Worm (Caenorhabditis elegans) whole organism, L2 larva: ENCODE measurements around the gene cyn-9.

ENCODE experiments used
- C34F6.9 ChIP-seq: fragments of 150-350 bp; optimal IDR thresholded peaks from 2 replicates; lab custom pipeline; 2014; ENCODE audit warnings: missing biosample characterization, missing genetic modification characterization
- F13H6.1 ChIP-seq: sonication (generic microtip); optimal IDR thresholded peaks from 2 replicates; lab custom pipeline; 2016; ENCODE audit warnings: missing genetic modification characterization, missing compliant biosample characterization
- R02D3.7 ChIP-seq: fragments of 150-350 bp; optimal IDR thresholded peaks from 2 replicates; lab custom pipeline; 2014; ENCODE audit warnings: missing biosample characterization, missing genetic modification characterization
- Y55F3AM.14 ChIP-seq: fragments of 200-800 bp; sonication (Bioruptor generic); optimal IDR thresholded peaks from 2 replicates; lab custom pipeline; 2018; ENCODE audit warnings: mild to moderate bottlenecking, missing genetic modification characterization, missing compliant biosample characterization
- ZK546.5 ChIP-seq: sonication (generic microtip); optimal IDR thresholded peaks from 2 replicates; lab custom pipeline; 2017; ENCODE audit warnings: missing biosample characterization, missing genetic modification characterization
- ama-1 ChIP-seq: fragments of 150-350 bp; optimal IDR thresholded peaks from 2 replicates; lab custom pipeline; 2018; ENCODE audit warnings: inconsistent platforms
- ceh-16 ChIP-seq: fragments of 150-350 bp; optimal IDR thresholded peaks from 2 replicates; lab custom pipeline; 2014; ENCODE audit warnings: missing biosample characterization, missing genetic modification characterization
- crh-2 ChIP-seq: sonication (generic microtip); optimal IDR thresholded peaks from 2 replicates; lab custom pipeline; 2017; ENCODE audit warnings: missing biosample characterization, missing genetic modification characterization
- dmd-4 ChIP-seq: sonication (generic microtip); optimal IDR thresholded peaks from 2 replicates; lab custom pipeline; 2017; ENCODE audit warnings: missing biosample characterization, missing genetic modification characterization
- elt-1 ChIP-seq: fragments of 150-350 bp; optimal IDR thresholded peaks from 2 replicates; lab custom pipeline; 2014; ENCODE audit warnings: missing biosample characterization, missing genetic modification characterization
- elt-3 ChIP-seq: sonication (generic microtip); optimal IDR thresholded peaks from 2 replicates; lab custom pipeline; 2017; ENCODE audit warnings: missing biosample characterization, missing genetic modification characterization
- fos-1 ChIP-seq: fragments of 150-350 bp; optimal IDR thresholded peaks from 2 replicates; lab custom pipeline; 2014; ENCODE audit warnings: missing biosample characterization, missing genetic modification characterization
- lin-13 ChIP-seq: fragments of 150-350 bp; optimal IDR thresholded peaks from 2 replicates; lab custom pipeline; 2014; ENCODE audit warnings: missing biosample characterization, missing genetic modification reagents, missing genetic modification characterization
- lin-39 ChIP-seq: fragments of 150-350 bp; optimal IDR thresholded peaks from 2 replicates; lab custom pipeline; 2014; ENCODE audit warnings: missing biosample characterization, missing genetic modification reagents, missing genetic modification characterization
- lsy-2 ChIP-seq, 2 experiments: fragments of 150-350 bp in 1 of 2; sonication (generic microtip) in 1 of 2; optimal IDR thresholded peaks; 2 replicates each; lab custom pipeline; 2014 to 2017; ENCODE audit warnings: missing biosample characterization in 2 of 2, missing genetic modification characterization in 2 of 2
- mab-5 ChIP-seq: fragments of 150-350 bp; optimal IDR thresholded peaks from 2 replicates; lab custom pipeline; 2014; ENCODE audit warnings: missing biosample characterization, missing genetic modification characterization
- mbf-1 ChIP-seq: sonication (generic microtip); optimal IDR thresholded peaks from 2 replicates; lab custom pipeline; 2017; ENCODE audit warnings: missing biosample characterization, missing genetic modification characterization
- mdl-1 ChIP-seq, 2 experiments: fragments of 150-350 bp in 1 of 2; sonication (generic microtip) in 1 of 2; optimal IDR thresholded peaks; 2 replicates each; lab custom pipeline; 2017; ENCODE audit warnings: missing biosample characterization in 2 of 2, missing genetic modification characterization in 2 of 2
- nhr-11 ChIP-seq: fragments of 150-350 bp; optimal IDR thresholded peaks from 2 replicates; lab custom pipeline; 2014; ENCODE audit warnings: missing biosample characterization, missing genetic modification characterization
- nhr-12 ChIP-seq: fragments of 150-350 bp; optimal IDR thresholded peaks from 2 replicates; lab custom pipeline; 2014; ENCODE audit warnings: missing biosample characterization, missing genetic modification characterization
- nhr-129 ChIP-seq: fragments of 150-350 bp; optimal IDR thresholded peaks from 2 replicates; lab custom pipeline; 2014; ENCODE audit warnings: missing biosample characterization, missing genetic modification characterization
- nhr-21 ChIP-seq: fragments of 150-350 bp; optimal IDR thresholded peaks from 2 replicates; lab custom pipeline; 2014; ENCODE audit warnings: missing biosample characterization, missing genetic modification characterization
- nhr-23 ChIP-seq: fragments of 150-350 bp; optimal IDR thresholded peaks from 2 replicates; lab custom pipeline; 2014; ENCODE audit warnings: missing biosample characterization, missing genetic modification reagents, missing genetic modification characterization
- nhr-237 ChIP-seq: fragments of 150-350 bp; optimal IDR thresholded peaks from 2 replicates; lab custom pipeline; 2014; ENCODE audit warnings: missing biosample characterization, missing genetic modification characterization
- nhr-6 ChIP-seq: fragments of 150-350 bp; optimal IDR thresholded peaks from 2 replicates; lab custom pipeline; 2014; ENCODE audit warnings: missing biosample characterization, missing genetic modification characterization
- peb-1 ChIP-seq: fragments of 150-350 bp; optimal IDR thresholded peaks from 2 replicates; lab custom pipeline; 2014; ENCODE audit warnings: missing biosample characterization, missing genetic modification characterization
- sem-4 ChIP-seq: fragments of 150-350 bp; optimal IDR thresholded peaks from 2 replicates; lab custom pipeline; 2014; ENCODE audit warnings: missing biosample characterization, missing genetic modification reagents, missing genetic modification characterization
- skn-1 ChIP-seq: sonication (generic microtip); optimal IDR thresholded peaks from 2 replicates; lab custom pipeline; 2017; ENCODE audit warnings: missing biosample characterization, missing genetic modification characterization
- sma-3 ChIP-seq: sonication (generic microtip); optimal IDR thresholded peaks from 2 replicates; lab custom pipeline; 2016; ENCODE audit warnings: missing genetic modification reagents, missing genetic modification characterization, missing compliant biosample characterization
- sma-9 ChIP-seq, 2 experiments: fragments of 150-350 bp in 1 of 2; sonication (generic microtip) in 1 of 2; optimal IDR thresholded peaks; 2 replicates each; lab custom pipeline; 2014 to 2016; ENCODE audit warnings: missing genetic modification characterization in 2 of 2, mild to moderate bottlenecking in 1 of 2, missing biosample characterization in 1 of 2, missing compliant biosample characterization in 1 of 2, missing genetic modification reagents in 1 of 2, moderate library complexity in 1 of 2
- unc-39 ChIP-seq: fragments of 150-350 bp; optimal IDR thresholded peaks from 2 replicates; lab custom pipeline; 2014; ENCODE audit warnings: missing biosample characterization, missing genetic modification characterization
- unc-55 ChIP-seq: fragments of 150-350 bp; sonication (generic microtip); optimal IDR thresholded peaks from 3 replicates; lab custom pipeline; 2014; ENCODE audit warnings: missing biosample characterization, missing genetic modification reagents, missing genetic modification characterization
- unc-62 ChIP-seq: fragments of 150-350 bp; optimal IDR thresholded peaks from 2 replicates; lab custom pipeline; 2014; ENCODE audit warnings: missing biosample characterization, missing genetic modification reagents, missing genetic modification characterization
- zag-1 ChIP-seq: fragments of 150-350 bp; optimal IDR thresholded peaks from 2 replicates; lab custom pipeline; 2014; ENCODE audit warnings: missing biosample characterization, missing genetic modification characterization
- ztf-11 ChIP-seq: sonication (generic microtip); optimal IDR thresholded peaks from 2 replicates; lab custom pipeline; 2017; ENCODE audit warnings: missing biosample characterization, missing genetic modification characterization
- ztf-4 ChIP-seq: fragments of 150-350 bp; optimal IDR thresholded peaks from 2 replicates; lab custom pipeline; 2014; ENCODE audit warnings: missing biosample characterization, missing genetic modification characterization

Gene cyn-9

DNA sequence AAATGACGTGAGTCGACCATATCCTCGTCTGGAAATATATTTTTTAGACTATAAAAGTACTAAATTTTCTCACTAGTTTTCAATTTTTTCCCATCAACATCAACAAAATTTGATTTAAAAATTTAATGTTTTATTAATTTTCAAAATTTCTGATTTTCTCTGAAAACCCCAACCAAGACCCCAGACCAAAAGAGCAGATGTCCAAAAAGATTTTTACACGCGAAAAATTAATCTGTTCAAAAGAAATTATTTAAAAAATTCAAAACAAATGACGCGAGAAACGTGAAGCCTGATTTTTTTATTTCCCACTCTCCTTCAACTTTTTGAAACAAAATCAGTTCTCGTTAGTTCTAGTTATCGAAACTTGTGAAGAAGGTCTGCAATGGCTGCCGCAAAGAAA is 31.0 kb upstream of the cyn-9 start, which contains the start of gene F34D10.8:
TSS of gene F34D10.8 (plus strand) at position 301 of the 400 bp plus-strand sequence.
- TF ChIP-seq mab-5 (tag; lab: Kevin White, UChicago) (no peak), nhr-12 (no peak), lin-39 (no peak), lsy-2 (tag; optimal IDR thresholded peaks at IDR 0.05; lab: Kevin White, UChicago) (no peak), peb-1 (tag; lab: Kevin White, UChicago) (no peak), unc-39 (tag; lab: Kevin White, UChicago) (no peak), nhr-237 (no peak), unc-55 (GFP tag; lab: Kevin White, UChicago) (no peak)

ce11 chrIII:3729520-3729919 is 30.1 kb upstream of the cyn-9 start, which contains the start of gene F34D10.9:
F34D10.9 (minus strand) TSS chrIII:3729620.
- TF ChIP-seq elt-1 (tag; lab: Kevin White, UChicago), result no peak
- no peak for TF ChIP-seq nhr-129
- TF ChIP-seq nhr-11 (tag; lab: Kevin White, UChicago), result no peak
- no peak for TF ChIP-seq ZK546.5 (tag; lab: Kevin White, UChicago)
- no peak for TF ChIP-seq sem-4

DNA sequence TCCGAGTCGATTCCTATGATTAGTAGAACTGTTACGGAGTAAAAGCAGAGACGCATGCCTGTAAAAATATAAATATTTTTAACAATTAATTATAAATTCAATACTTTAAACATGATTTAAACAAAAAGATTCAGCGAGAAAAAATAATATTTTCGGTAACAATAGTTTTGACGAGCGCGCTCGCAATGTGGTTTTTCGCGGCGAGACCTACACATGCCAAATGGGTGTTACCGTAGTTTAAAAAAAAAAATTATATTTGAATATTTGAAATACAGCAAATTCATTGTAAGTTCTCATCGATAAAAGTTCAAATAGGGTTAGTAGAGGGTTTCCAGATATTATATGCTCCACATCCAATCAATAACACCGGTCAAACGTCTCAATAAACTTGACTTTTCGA is 27.0 kb upstream of the cyn-9 start, which contains the start of gene gldi-5:
TSS of gene gldi-5 (minus strand) at position 58 of the 400 bp plus-strand sequence.
- TF ChIP-seq ZK546.5 (tag; lab: Kevin White, UChicago) (no peak), F13H6.1 (tag; lab: Kevin White, UChicago) (no peak), crh-2 (tag; lab: Kevin White, UChicago) (no peak), fos-1 (tag; lab: Kevin White, UChicago) (no peak), ztf-4 (tag; lab: Kevin White, UChicago) (no peak), R02D3.7 (tag; lab: Kevin White, UChicago) (no peak), skn-1 (no peak), nhr-6 (no peak), Y55F3AM.14 (no peak), ztf-11 (tag; lab: Kevin White, UChicago) (no peak), ama-1 (lab: Kevin White, UChicago) (no peak), lsy-2 (tag; optimal IDR thresholded peaks at IDR 0.05; lab: Kevin White, UChicago) (no peak), C34F6.9 (tag; lab: Kevin White, UChicago) (no peak), ceh-16 (tag; lab: Kevin White, UChicago) (no peak), mbf-1 (no peak), nhr-23 (no peak), dmd-4 (tag; lab: Kevin White, UChicago) (no peak), mab-5 (tag; lab: Kevin White, UChicago) (no peak)

- TF ChIP-seq mbf-1 (no peak), lsy-2 (tag; optimal IDR thresholded peaks at IDR 0.05; lab: Kevin White, UChicago) (no peak), unc-62 (no peak), lin-13 (GFP tag; lab: Kevin White, UChicago) (no peak), nhr-12 (no peak), fos-1 (tag; lab: Kevin White, UChicago) (no peak), zag-1 (no peak), crh-2 (tag; lab: Kevin White, UChicago) (no peak), mdl-1 (tag; optimal IDR thresholded peaks at IDR 0.05; lab: Kevin White, UChicago) (no peak), nhr-21 (tag; lab: Kevin White, UChicago) (no peak), C34F6.9 (tag; lab: Kevin White, UChicago) (no peak), R02D3.7 (tag; lab: Kevin White, UChicago) (no peak), sma-3 (GFP tag; lab: Kevin White, UChicago) (no peak), mab-5 (tag; lab: Kevin White, UChicago) (no peak), sma-9 (GFP tag; optimal IDR thresholded peaks at IDR 0.05; lab: Kevin White, UChicago) (no peak), sma-9 (tag; optimal IDR thresholded peaks at IDR 0.05; lab: Kevin White, UChicago) (no peak), nhr-11 (tag; lab: Kevin White, UChicago) (no peak), elt-3 (tag; lab: Kevin White, UChicago) (no peak), elt-1 (tag; lab: Kevin White, UChicago) (no peak), Y55F3AM.14 (no peak), ama-1 (lab: Kevin White, UChicago) (no peak)
Observed at ce11 chrIII:3724880-3725279, 25.4 kb upstream of the cyn-9 start, which contains the start of gene C14B1.12. C14B1.12 (minus strand) TSS chrIII:3724980.
